Worm (Caenorhabditis elegans): Measurements from ENCODE around the gene scl-23.

- TF ChIP-seq zip-8 (tag; optimal IDR thresholded peaks at IDR 0.05) (no peak), cnd-1 (tag; optimal IDR thresholded peaks at IDR 0.05) (no peak), ztf-11 (tag; optimal IDR thresholded peaks at IDR 0.05) (no peak), nhr-237 (tag; optimal IDR thresholded peaks at IDR 0.05) (no peak), unc-39 (tag; optimal IDR thresholded peaks at IDR 0.05) (no peak), snpc-4 (tag; optimal IDR thresholded peaks at IDR 0.05) (no peak), ces-1 (GFP tag; optimal IDR thresholded peaks at IDR 0.05) (no peak), elt-1 (tag; optimal IDR thresholded peaks at IDR 0.05; ENCODE audit: borderline replicate concordance, insufficient read depth) (no peak), mab-5 (tag; optimal IDR thresholded peaks at IDR 0.05) (no peak), blmp-1 (tag; optimal IDR thresholded peaks at IDR 0.05) (no peak)
Observed at ce11 chrIV:128525-128924, 38.6 kb upstream of the scl-23 start.
